Worm (Caenorhabditis elegans): Measurements from ENCODE around the gene Y71H2B.4.
A peak's percentile ranks its signal among the peaks of the same experiment; 100 is the strongest.

Y71H2B.4 gene

ce11 chrIII:2634577-2634976, 15.8 kb downstream of the Y71H2B.4 start:
- TF ChIP-seq flt-1 (GFP tag; IDR thresholded peaks at IDR 0.05) (no peak), tab-1 (GFP tag; IDR thresholded peaks at IDR 0.05) (no peak), med-1 (GFP tag; optimal IDR thresholded peaks at IDR 0.05; ENCODE audit: insufficient read depth) (no peak), ref-1 (GFP tag; conservative IDR thresholded peaks at IDR 0.05) (no peak), klf-2 (GFP tag; conservative IDR thresholded peaks at IDR 0.05) (no peak), cog-1 (tag; optimal IDR thresholded peaks at IDR 0.05) (no peak), ztf-23 (GFP tag; IDR thresholded peaks at IDR 0.05) (no peak), T22C8.4 (GFP tag; IDR thresholded peaks at IDR 0.05) (no peak), ztf-29 (GFP tag; IDR thresholded peaks at IDR 0.05) (no peak)

- TF ChIP-seq klf-2 (GFP tag; conservative IDR thresholded peaks at IDR 0.05) (0 out of 2 replicates have a peak, but pooled peaks have one; percentile 27), T22C8.4 (GFP tag; IDR thresholded peaks at IDR 0.05) (no peak), tab-1 (GFP tag; IDR thresholded peaks at IDR 0.05) (no peak), flt-1 (GFP tag; IDR thresholded peaks at IDR 0.05) (no peak), ztf-23 (GFP tag; IDR thresholded peaks at IDR 0.05) (no peak), med-1 (GFP tag; optimal IDR thresholded peaks at IDR 0.05; ENCODE audit: insufficient read depth) (no peak), ztf-29 (GFP tag; IDR thresholded peaks at IDR 0.05) (no peak), ref-1 (GFP tag; conservative IDR thresholded peaks at IDR 0.05) (no peak)
Observed at ce11 chrIII:2636137-2636536, 17.4 kb downstream of the Y71H2B.4 start, which contains the start of gene zmp-2. Gene zmp-2 (plus strand): TSS chrIII:2636383.

DNA sequence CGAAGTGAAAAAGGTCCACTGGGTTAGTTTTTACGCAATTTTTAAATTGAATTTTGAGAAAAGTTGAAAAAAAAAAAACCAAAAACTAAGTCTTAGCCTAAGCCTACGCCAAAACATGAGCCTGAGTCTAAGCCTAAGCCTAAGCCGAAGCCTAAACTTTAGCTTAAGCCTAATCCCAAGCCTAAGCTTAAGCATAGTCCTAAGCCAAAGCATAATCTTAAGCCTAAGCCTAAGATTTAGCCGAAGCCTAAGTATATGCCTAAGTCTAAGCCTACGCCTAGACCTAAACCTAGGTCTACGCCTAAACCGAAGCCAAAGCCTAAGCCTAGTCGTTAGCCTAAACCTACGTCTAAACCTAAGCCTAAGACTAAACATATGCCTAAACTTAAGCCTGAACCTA, 22.9 kb downstream of the Y71H2B.4 start:
- TF ChIP-seq ztf-29 (GFP tag; IDR thresholded peaks at IDR 0.05) (no peak), ztf-23 (GFP tag; IDR thresholded peaks at IDR 0.05) (no peak), T22C8.4 (GFP tag; IDR thresholded peaks at IDR 0.05) (no peak), tab-1 (GFP tag; IDR thresholded peaks at IDR 0.05) (no peak), flt-1 (GFP tag; IDR thresholded peaks at IDR 0.05) (no peak), med-1 (GFP tag; optimal IDR thresholded peaks at IDR 0.05; ENCODE audit: insufficient read depth) (no peak), cog-1 (tag; optimal IDR thresholded peaks at IDR 0.05) (no peak), klf-2 (GFP tag; conservative IDR thresholded peaks at IDR 0.05) (no peak), ref-1 (GFP tag; conservative IDR thresholded peaks at IDR 0.05) (no peak)

DNA sequence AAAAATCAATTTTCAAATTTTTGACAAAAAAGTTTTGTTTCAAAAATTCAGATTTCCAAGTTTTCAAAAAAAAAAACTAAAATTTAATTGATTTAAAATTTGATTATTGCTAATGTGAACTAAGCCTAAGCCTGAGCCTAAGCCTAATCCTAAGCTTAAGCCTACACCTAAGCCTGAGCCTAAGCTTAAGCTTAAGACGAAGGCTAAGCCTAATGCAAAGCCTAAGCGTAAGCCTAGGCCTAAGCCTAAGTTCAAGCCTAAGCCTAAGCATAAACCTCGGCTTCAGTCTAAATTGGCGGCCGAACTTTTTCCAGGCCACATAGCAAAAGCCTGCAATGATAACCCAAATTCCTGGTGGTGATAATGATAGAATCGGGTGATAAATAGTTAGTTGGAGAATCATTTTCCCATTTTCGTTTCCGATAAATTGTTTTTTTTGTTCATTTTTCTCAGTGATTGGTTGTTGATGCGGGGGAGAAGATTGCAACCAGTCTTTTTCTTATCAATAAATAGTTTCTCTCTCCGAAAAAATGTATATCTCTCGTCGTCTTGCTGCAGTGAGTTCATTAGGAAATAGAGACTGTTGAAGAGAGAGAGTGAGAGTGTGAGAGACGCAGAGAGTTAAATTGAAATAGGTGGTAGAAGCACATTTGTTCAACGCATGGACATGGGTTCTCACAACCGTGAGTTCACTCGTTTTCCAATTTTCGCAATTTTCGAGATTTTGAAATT, 28.6 kb downstream of the Y71H2B.4 start:
- TF ChIP-seq cog-1 (tag; optimal IDR thresholded peaks at IDR 0.05) (no peak), ztf-29 (GFP tag; IDR thresholded peaks at IDR 0.05) (peak; percentile 72; the same call in 1 of the 2 replicates)

ce11 chrIII:2651519-2651918, 32.8 kb downstream of the Y71H2B.4 start:
- TF ChIP-seq cog-1 (tag; optimal IDR thresholded peaks at IDR 0.05), result no peak
- no peak for TF ChIP-seq flt-1 (GFP tag; IDR thresholded peaks at IDR 0.05)
- no peak for TF ChIP-seq med-1 (GFP tag; optimal IDR thresholded peaks at IDR 0.05; ENCODE audit: insufficient read depth)
- no peak for TF ChIP-seq tab-1 (GFP tag; IDR thresholded peaks at IDR 0.05)
- TF ChIP-seq klf-2 (GFP tag; conservative IDR thresholded peaks at IDR 0.05), result no peak
- TF ChIP-seq ref-1 (GFP tag; conservative IDR thresholded peaks at IDR 0.05), result no peak
- TF ChIP-seq ztf-23 (GFP tag; IDR thresholded peaks at IDR 0.05), result no peak
- no peak for TF ChIP-seq T22C8.4 (GFP tag; IDR thresholded peaks at IDR 0.05)
- TF ChIP-seq ztf-29 (GFP tag; IDR thresholded peaks at IDR 0.05), result no peak

- no peak for TF ChIP-seq ztf-29 (GFP tag; IDR thresholded peaks at IDR 0.05)
- TF ChIP-seq ztf-23 (GFP tag; IDR thresholded peaks at IDR 0.05), result no peak
- TF ChIP-seq klf-2 (GFP tag; conservative IDR thresholded peaks at IDR 0.05), result no peak
- TF ChIP-seq med-1 (GFP tag; optimal IDR thresholded peaks at IDR 0.05; ENCODE audit: insufficient read depth), result no peak
- no peak for TF ChIP-seq flt-1 (GFP tag; IDR thresholded peaks at IDR 0.05)
- TF ChIP-seq tab-1 (GFP tag; IDR thresholded peaks at IDR 0.05), result no peak
- TF ChIP-seq T22C8.4 (GFP tag; IDR thresholded peaks at IDR 0.05), result no peak
Observed at ce11 chrIII:2652704-2653566, 34.2 kb downstream of the Y71H2B.4 start.

ce11 chrIII:2656168-2656567, 37.4 kb downstream of the Y71H2B.4 start:
- TF ChIP-seq klf-2 (GFP tag; conservative IDR thresholded peaks at IDR 0.05) (no peak), ref-1 (GFP tag; conservative IDR thresholded peaks at IDR 0.05) (0 out of 2 replicates have a peak, but pooled peaks have one; percentile 21)

DNA sequence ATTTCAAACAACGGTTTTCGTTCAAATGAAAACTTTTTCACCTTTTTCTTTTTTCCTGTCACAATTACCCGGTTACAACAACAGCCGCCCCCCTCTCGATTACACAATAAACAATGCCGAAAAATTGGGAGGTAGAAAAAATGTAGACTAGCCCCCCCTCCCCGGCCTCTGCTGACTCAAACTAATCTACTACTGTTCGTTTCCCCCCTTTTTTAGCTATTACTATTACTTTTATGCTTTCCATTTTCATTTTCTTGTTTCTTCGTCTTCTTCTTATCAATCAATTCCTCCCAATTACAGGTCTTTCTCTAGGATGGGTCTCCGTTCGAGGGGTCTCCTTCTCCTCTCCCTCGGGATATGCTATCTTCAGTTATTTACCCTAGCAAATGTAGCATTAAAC, 39.0 kb downstream of the Y71H2B.4 start, which contains the start of gene let-805:
let-805 (plus strand) TSS at position 301 of the 400 bp plus-strand sequence.
- TF ChIP-seq med-1 (GFP tag; optimal IDR thresholded peaks at IDR 0.05; ENCODE audit: insufficient read depth) (no peak), tab-1 (GFP tag; IDR thresholded peaks at IDR 0.05) (no peak), T22C8.4 (GFP tag; IDR thresholded peaks at IDR 0.05) (no peak), ztf-23 (GFP tag; IDR thresholded peaks at IDR 0.05) (no peak), ztf-29 (GFP tag; IDR thresholded peaks at IDR 0.05) (no peak), cog-1 (tag; optimal IDR thresholded peaks at IDR 0.05) (no peak), ref-1 (GFP tag; conservative IDR thresholded peaks at IDR 0.05) (no peak), flt-1 (GFP tag; IDR thresholded peaks at IDR 0.05) (no peak), klf-2 (GFP tag; conservative IDR thresholded peaks at IDR 0.05) (no peak)

All from whole organism, midembryonic.